Worm (Caenorhabditis elegans) whole organism, L4 larva: ENCODE measurements around the gene C06G3.3.
A peak's percentile ranks its signal among the peaks of the same experiment; 100 is the strongest.

Experiments used
- madf-5 ChIP-seq, 2 experiments: fragments of 200-800 bp; sonication (Bioruptor generic); IDR thresholded peaks; 2 replicates each; pipeline ENCODE4 v1.3.6; 2022; ENCODE audit warnings: missing compliant biosample characterization in 2 of 2, missing genetic modification characterization in 2 of 2
- mxl-3 ChIP-seq: fragments of 200-800 bp; sonication (Bioruptor generic); optimal IDR thresholded peaks from 2 replicates; lab custom pipeline; 2018; ENCODE audit warnings: mild to moderate bottlenecking, missing genetic modification characterization, missing compliant biosample characterization
- nhr-102 ChIP-seq: sonication (generic microtip); optimal IDR thresholded peaks from 2 replicates; lab custom pipeline; 2016; ENCODE audit warnings: mild to moderate bottlenecking, missing genetic modification characterization, moderate library complexity, missing compliant biosample characterization
- nhr-111 ChIP-seq: fragments of 200-800 bp; sonication (Bioruptor generic); optimal IDR thresholded peaks from 2 replicates; lab custom pipeline; 2018; ENCODE audit warnings: mild to moderate bottlenecking, missing genetic modification characterization, missing compliant biosample characterization

The C06G3.3 gene

ce11 chrIV:7084632-7085160 is 48.8 kb downstream of the C06G3.3 start, which contains the start of gene rps-4 (continued):
- TF ChIP-seq mxl-3 (GFP tag; lab: Kevin White, UChicago) (peak; percentile 44), madf-5 (GFP tag; IDR thresholded peaks at IDR 0.05; lab: Robert Waterston, UW) (no peak), nhr-111 (GFP tag; lab: Kevin White, UChicago) (no peak), nhr-102 (tag; lab: Kevin White, UChicago) (peak; percentile 61)
